Worm (Caenorhabditis elegans): ENCODE measurements around the gene bcmo-1.

The bcmo-1 gene

DNA sequence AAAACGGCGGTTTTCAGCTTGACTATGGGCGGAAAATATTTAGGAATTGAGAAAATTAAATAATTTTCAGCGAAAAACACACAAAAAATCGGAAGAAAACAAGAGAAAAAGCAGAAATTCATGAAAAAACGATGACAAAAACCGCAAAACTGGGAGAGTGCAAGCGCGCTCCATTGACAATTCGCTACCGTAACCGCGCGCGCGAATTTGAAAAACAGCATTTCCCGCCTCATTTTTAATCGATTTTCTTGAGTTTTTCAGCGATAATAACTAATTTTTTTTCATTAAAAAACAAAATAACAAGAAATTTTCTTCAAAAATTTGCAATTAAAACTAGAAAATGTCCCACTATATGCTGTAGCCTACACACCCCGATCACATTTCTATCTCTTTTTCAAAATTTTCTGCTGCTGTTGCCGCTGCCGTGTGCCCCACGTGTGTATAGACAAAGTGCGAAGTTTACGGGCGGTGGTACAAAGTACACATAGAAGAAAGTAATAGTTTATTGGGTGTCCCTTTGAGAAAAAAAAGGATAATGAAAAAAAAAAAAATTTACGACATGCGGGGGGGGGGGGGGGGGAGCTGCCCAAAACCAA is 30.5 kb upstream of the bcmo-1 start (continued):
- peak; percentile 6 for TF ChIP-seq nhr-90 (tag; optimal IDR thresholded peaks at IDR 0.05; ENCODE audit: poor library complexity)
- peak; percentile 76 for TF ChIP-seq lin-14 (GFP tag; optimal IDR thresholded peaks at IDR 0.05)
- no peak for TF ChIP-seq elt-2 (tag; optimal IDR thresholded peaks at IDR 0.05)
- TF ChIP-seq tlp-1 (tag; optimal IDR thresholded peaks at IDR 0.05), result no peak
- TF ChIP-seq unc-130 (tag; optimal IDR thresholded peaks at IDR 0.05), result peak; percentile 53
- TF ChIP-seq mab-9 (GFP tag; IDR thresholded peaks at IDR 0.05), result no peak
- peak; percentile 4 for TF ChIP-seq ztf-4 (tag; optimal IDR thresholded peaks at IDR 0.05)
- TF ChIP-seq nhr-71 (tag; optimal IDR thresholded peaks at IDR 0.05), result peak; percentile 68
- no peak for TF ChIP-seq ces-1 (GFP tag; optimal IDR thresholded peaks at IDR 0.05)
- TF ChIP-seq blmp-1 (tag; optimal IDR thresholded peaks at IDR 0.05), result peak; percentile 65
- TF ChIP-seq dpl-1 (GFP tag; optimal IDR thresholded peaks at IDR 0.05), result peak; percentile 38 to 74 (median 53)
- no peak for TF ChIP-seq vab-15 (tag; optimal IDR thresholded peaks at IDR 0.05)
- TF ChIP-seq ceh-8 (GFP tag; optimal IDR thresholded peaks at IDR 0.05), result no peak
- peak; percentile 45 for TF ChIP-seq nhr-85 (tag)
- peak; percentile 75 for TF ChIP-seq nhr-11 (tag; optimal IDR thresholded peaks at IDR 0.05)
- peak; percentile 34; the same call in 1 of the 2 replicates for TF ChIP-seq grh-1 (GFP tag; IDR thresholded peaks at IDR 0.05)

DNA sequence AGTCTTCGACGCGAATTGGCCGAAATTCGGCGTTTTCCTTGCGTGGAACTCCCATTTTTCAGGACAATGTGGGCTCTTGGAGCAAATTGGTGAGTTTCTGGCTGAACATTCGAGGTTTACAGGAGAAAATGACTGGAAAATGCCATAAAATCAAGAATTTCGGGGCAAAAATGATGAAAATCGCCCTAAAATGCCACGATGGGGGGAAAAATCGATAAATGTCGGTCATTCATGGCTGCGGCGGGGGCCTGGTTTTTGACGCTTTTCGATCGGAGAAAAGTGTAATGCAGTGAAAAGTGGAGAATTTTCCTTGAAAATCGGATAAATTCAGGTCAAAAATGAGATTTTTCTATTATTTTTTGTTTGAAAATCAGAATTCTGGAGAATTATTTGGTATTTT is 25.3 kb upstream of the bcmo-1 start, which contains the start of the genes Y46G5A.18 and Y46G5A.47:
Y46G5A.18 (minus strand) TSS at position 101 of the 400 bp plus-strand sequence.
Y46G5A.47 (minus strand) TSS at position 146 of the 400 bp plus-strand sequence.
- no peak for TF ChIP-seq C04F5.9 (tag; optimal IDR thresholded peaks at IDR 0.05)
- TF ChIP-seq unc-86 (tag; optimal IDR thresholded peaks at IDR 0.05), result no peak
- TF ChIP-seq unc-98 (GFP tag; IDR thresholded peaks at IDR 0.05), result no peak
- TF ChIP-seq irx-1 (tag; optimal IDR thresholded peaks at IDR 0.05), result no peak
- TF ChIP-seq pag-3 (tag; optimal IDR thresholded peaks at IDR 0.05; ENCODE audit: borderline replicate concordance, insufficient read depth), result no peak
- TF ChIP-seq nhr-84 (tag; optimal IDR thresholded peaks at IDR 0.05), result no peak
- no peak for TF ChIP-seq hlh-17 (GFP tag; optimal IDR thresholded peaks at IDR 0.05; ENCODE audit: borderline replicate concordance)
- no peak for TF ChIP-seq elt-2 (tag; optimal IDR thresholded peaks at IDR 0.05)
- no peak for TF ChIP-seq nhr-28 (tag; optimal IDR thresholded peaks at IDR 0.05)
- TF ChIP-seq F16B12.6 (tag; optimal IDR thresholded peaks at IDR 0.05), result no peak
- no peak for TF ChIP-seq mef-2 (tag; optimal IDR thresholded peaks at IDR 0.05)
- TF ChIP-seq efl-3 (GFP tag; optimal IDR thresholded peaks at IDR 0.05), result no peak
- no peak for TF ChIP-seq efl-1 (optimal IDR thresholded peaks at IDR 0.05)
- no peak for TF ChIP-seq efl-1 (GFP tag; optimal IDR thresholded peaks at IDR 0.05 in 1 of 2)
- TF ChIP-seq lin-39 (tag; optimal IDR thresholded peaks at IDR 0.05), result no peak

DNA sequence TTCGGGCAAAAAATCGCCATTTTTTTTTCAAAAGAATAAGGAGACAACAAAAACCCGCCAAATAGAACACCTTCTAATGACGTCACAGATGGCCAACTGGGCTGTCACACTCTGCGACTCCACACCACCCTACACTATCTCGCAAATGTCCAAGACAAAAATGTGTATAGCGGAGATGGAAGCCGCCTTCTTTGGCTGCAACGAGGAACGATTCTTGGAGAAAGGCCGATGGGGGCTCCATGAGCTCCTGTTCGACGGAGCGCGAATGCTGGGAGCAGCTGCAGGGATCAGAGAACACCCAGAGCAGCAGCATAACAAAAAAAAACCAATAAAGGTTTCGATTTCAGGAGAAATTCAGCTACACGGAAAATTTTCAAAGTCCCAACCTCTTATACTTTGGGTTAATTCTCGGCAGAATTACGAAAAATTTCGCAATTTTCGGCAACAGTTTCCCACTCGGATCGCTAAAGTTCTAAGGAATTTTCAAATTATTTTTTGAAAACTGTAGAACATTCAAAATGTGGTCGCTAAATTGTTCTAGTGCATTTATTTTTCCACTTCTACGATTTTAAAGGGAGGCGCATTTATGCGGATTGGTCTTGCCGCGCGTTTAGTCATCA is 24.6 kb upstream of the bcmo-1 start:
- TF ChIP-seq nhr-12 (tag; optimal IDR thresholded peaks at IDR 0.05), result no peak
- TF ChIP-seq nhr-71 (tag; optimal IDR thresholded peaks at IDR 0.05), result peak; percentile 51
- TF ChIP-seq C16A3.4 (tag; optimal IDR thresholded peaks at IDR 0.05), result no peak
- no peak for TF ChIP-seq grh-1 (GFP tag; IDR thresholded peaks at IDR 0.05)
- TF ChIP-seq zag-1 (tag; optimal IDR thresholded peaks at IDR 0.05), result no peak
- TF ChIP-seq unc-130 (tag; optimal IDR thresholded peaks at IDR 0.05), result no peak
- no peak for TF ChIP-seq elt-2 (tag; optimal IDR thresholded peaks at IDR 0.05)
- TF ChIP-seq sptf-1 (tag; optimal IDR thresholded peaks at IDR 0.05), result no peak
- no peak for TF ChIP-seq dsc-1 (tag; optimal IDR thresholded peaks at IDR 0.05)
- TF ChIP-seq ztf-11 (tag; optimal IDR thresholded peaks at IDR 0.05), result peak in 1 of 2 experiments; percentile 2
- no peak for TF ChIP-seq pqm-1 (tag; optimal IDR thresholded peaks at IDR 0.05)
- TF ChIP-seq lin-39 (tag; optimal IDR thresholded peaks at IDR 0.05), result no peak
- no peak for TF ChIP-seq blmp-1 (tag; optimal IDR thresholded peaks at IDR 0.05)
- TF ChIP-seq lin-14 (GFP tag; optimal IDR thresholded peaks at IDR 0.05), result peak; percentile 86
- peak; percentile 59 for TF ChIP-seq fkh-8 (tag; optimal IDR thresholded peaks at IDR 0.05)
- peak; percentile 90 for TF ChIP-seq nhr-19 (GFP tag; conservative IDR thresholded peaks at IDR 0.05)
- TF ChIP-seq jun-1 (tag; optimal IDR thresholded peaks at IDR 0.05), result no peak
- TF ChIP-seq dpl-1 (GFP tag; optimal IDR thresholded peaks at IDR 0.05), result peak in 2 of 3 experiments; percentile 15 to 57
- TF ChIP-seq snu-23 (GFP tag; optimal IDR thresholded peaks at IDR 0.05), result peak; percentile 41
- TF ChIP-seq lsy-2 (tag; optimal IDR thresholded peaks at IDR 0.05), result peak; percentile 9 to 10
- TF ChIP-seq mep-1 (tag; optimal IDR thresholded peaks at IDR 0.05), result peak; percentile 36
- no peak for TF ChIP-seq aha-1 (tag; optimal IDR thresholded peaks at IDR 0.05)
- no peak for TF ChIP-seq lin-13 (GFP tag; optimal IDR thresholded peaks at IDR 0.05)
- peak in 1 of 2 experiments; percentile 6 for TF ChIP-seq mdl-1 (tag; optimal IDR thresholded peaks at IDR 0.05)
- no peak for TF ChIP-seq nhr-90 (tag; optimal IDR thresholded peaks at IDR 0.05; ENCODE audit: poor library complexity)
- no peak for TF ChIP-seq hpl-2 (GFP tag; optimal IDR thresholded peaks at IDR 0.05)
- TF ChIP-seq tbx-2 (tag; optimal IDR thresholded peaks at IDR 0.05), result peak; percentile 33
